Fruit fly (Drosophila melanogaster) whole organism, prepupa: ENCODE results near the gene CG8679.

Experiments used
- CG16779 ChIP-seq: fragments of 200-800 bp; sonication (Bioruptor generic); optimal IDR thresholded peaks from 3 replicates; lab custom pipeline; 2017; ENCODE audit warnings: missing biosample characterization, mild to moderate bottlenecking, missing genetic modification characterization
- CG34406 ChIP-seq: fragments of 200-800 bp; sonication (Bioruptor generic); optimal IDR thresholded peaks from 3 replicates; lab custom pipeline; 2016; ENCODE audit warnings: missing biosample characterization, missing genetic modification characterization
- CG6808 ChIP-seq: fragments of 200-800 bp; sonication (Bioruptor generic); optimal IDR thresholded peaks from 3 replicates; lab custom pipeline; 2017; ENCODE audit warnings: missing biosample characterization, missing genetic modification characterization, mild to moderate bottlenecking, moderate library complexity, missing genetic modification reagents
- CG8319 ChIP-seq: fragments of 200-800 bp; sonication (Bioruptor generic); optimal IDR thresholded peaks from 3 replicates; lab custom pipeline; 2016; ENCODE audit warnings: missing biosample characterization, missing genetic modification characterization
- CG8632 ChIP-seq: fragments of 200-800 bp; sonication (Bioruptor generic); optimal IDR thresholded peaks from 3 replicates; lab custom pipeline; 2016; ENCODE audit warnings: missing biosample characterization, missing genetic modification characterization
- CG9139 ChIP-seq: fragments of 200-800 bp; sonication (Bioruptor generic); optimal IDR thresholded peaks from 3 replicates; lab custom pipeline; 2017; ENCODE audit warnings: missing biosample characterization, mild to moderate bottlenecking, missing genetic modification characterization
- Gug ChIP-seq: fragments of 200-800 bp; sonication (Bioruptor generic); IDR thresholded peaks from 2 replicates; pipeline ENCODE4 v1.3.6; 2022; ENCODE audit warnings: missing biosample characterization, missing genetic modification characterization
- Lpt ChIP-seq: fragments of 200-800 bp; sonication (Bioruptor generic); optimal IDR thresholded peaks from 3 replicates; lab custom pipeline; 2016; ENCODE audit warnings: missing biosample characterization, missing genetic modification characterization
- OdsH ChIP-seq: fragments of 200-800 bp; sonication (Bioruptor generic); optimal IDR thresholded peaks from 3 replicates; lab custom pipeline; 2016; ENCODE audit warnings: missing biosample characterization, missing genetic modification characterization
- cyc ChIP-seq: fragments of 200-800 bp; sonication (Bioruptor generic); optimal IDR thresholded peaks from 3 replicates; lab custom pipeline; 2016; ENCODE audit warnings: missing biosample characterization, missing genetic modification characterization
- fd59A ChIP-seq: fragments of 200-800 bp; sonication (Bioruptor generic); optimal IDR thresholded peaks from 2 replicates; lab custom pipeline; 2017; ENCODE audit warnings: missing biosample characterization, mild to moderate bottlenecking, missing genetic modification characterization, missing genetic modification reagents
- fkh ChIP-seq: fragments of 200-800 bp; sonication (Bioruptor generic); optimal IDR thresholded peaks from 3 replicates; lab custom pipeline; 2017; ENCODE audit warnings: missing biosample characterization, mild to moderate bottlenecking, missing genetic modification characterization, moderate library complexity
- pdm3 ChIP-seq: fragments of 200-800 bp; sonication (Bioruptor generic); optimal IDR thresholded peaks from 3 replicates; lab custom pipeline; 2016; ENCODE audit warnings: missing biosample characterization, missing genetic modification characterization

DNA sequence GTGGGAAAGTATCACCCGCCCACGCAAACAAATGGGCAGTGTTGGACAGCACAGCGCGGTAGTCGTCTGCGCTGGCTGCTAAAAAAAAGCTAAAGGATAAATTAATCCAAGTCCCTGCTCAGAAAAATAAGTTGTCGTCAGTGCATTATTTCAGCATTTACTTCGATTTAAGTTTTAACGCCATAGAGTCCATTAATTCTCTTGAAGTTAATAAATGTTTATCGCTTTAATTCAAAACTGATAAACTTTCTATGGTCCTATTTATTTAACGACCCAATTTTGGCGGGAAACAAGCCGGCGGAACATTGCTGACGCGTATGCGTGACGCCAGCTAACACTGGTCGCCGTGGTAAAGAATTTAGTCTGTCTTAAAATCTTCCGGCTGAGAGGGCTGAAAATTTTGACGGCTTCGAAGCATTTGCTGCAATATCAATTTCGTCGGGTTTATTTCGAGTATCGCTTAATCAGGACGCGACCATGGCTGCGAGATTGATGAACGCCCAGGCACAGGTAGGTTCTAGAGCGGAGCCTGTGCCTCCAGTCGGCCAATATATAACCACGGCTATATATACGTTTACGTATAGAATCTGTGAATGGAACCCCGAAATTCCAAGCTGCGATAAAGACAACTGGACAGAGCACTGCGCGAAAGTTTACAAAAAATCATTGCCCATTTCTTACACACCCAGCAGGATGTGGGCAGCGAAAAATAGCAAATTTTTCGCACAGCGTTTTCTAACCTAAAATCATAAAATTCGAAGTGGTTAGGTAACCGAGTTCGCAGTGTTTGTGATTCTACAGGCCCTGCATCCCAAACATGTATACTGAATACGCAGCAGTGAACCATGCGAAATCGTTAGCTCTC, 49.8 kb downstream of the CG8679 start, which contains the start of the genes mAcon1, CG43345 and CG43346:
- TF ChIP-seq fkh (GFP tag; lab: Kevin White, UChicago) (peak; percentile 89), CG16779 (tag; lab: Kevin White, UChicago) (no peak), OdsH (GFP tag; lab: Kevin White, UChicago) (peak; percentile 84), fd59A (GFP tag; lab: Kevin White, UChicago) (peak; percentile 70), cyc (GFP tag; lab: Kevin White, UChicago) (peak; percentile 87), pdm3 (GFP tag; lab: Kevin White, UChicago) (no peak), CG34406 (GFP tag; lab: Kevin White, UChicago) (peak; percentile 72), CG6808 (GFP tag; lab: Kevin White, UChicago) (no peak), CG9139 (GFP tag; lab: Kevin White, UChicago) (peak; percentile 65), CG8632 (GFP tag; lab: Kevin White, UChicago) (peak; percentile 66), Lpt (GFP tag; lab: Kevin White, UChicago) (peak; percentile 56), CG8319 (GFP tag; lab: Kevin White, UChicago) (peak; percentile 76), Gug (peak; percentile 73)
